Worm (Caenorhabditis elegans): ENCODE results near the gene F35A5.1.

DNA sequence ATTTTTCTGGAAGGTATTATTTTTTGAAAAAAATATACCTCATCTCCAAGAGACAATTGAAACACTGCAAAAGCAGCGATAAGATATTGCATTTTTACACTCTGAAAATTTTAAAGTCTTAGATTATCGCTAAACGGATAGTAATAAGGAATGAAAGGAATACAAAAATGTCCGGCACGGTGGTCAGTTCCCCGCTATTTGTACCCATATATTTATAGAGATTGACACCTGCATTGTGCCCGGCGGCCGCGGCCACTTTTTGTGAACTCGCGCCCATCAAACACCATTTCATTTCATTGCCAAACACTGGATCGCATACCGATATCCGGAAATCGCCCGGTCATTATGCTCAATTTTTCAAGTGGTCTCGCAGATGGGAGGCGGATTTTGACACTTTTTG is 14.6 kb upstream of the F35A5.1 start, which contains the start of gene idpp-5:
- TF ChIP-seq zip-8 (tag; optimal IDR thresholded peaks at IDR 0.05) (no peak), pha-4 (tag; optimal IDR thresholded peaks at IDR 0.05) (no peak), blmp-1 (tag; optimal IDR thresholded peaks at IDR 0.05) (no peak), mep-1 (tag; optimal IDR thresholded peaks at IDR 0.05) (no peak), lsy-2 (tag; optimal IDR thresholded peaks at IDR 0.05) (no peak)
